Fruit fly (Drosophila melanogaster): ENCODE measurements around the gene Cubn2.

Gene Cubn2

DNA sequence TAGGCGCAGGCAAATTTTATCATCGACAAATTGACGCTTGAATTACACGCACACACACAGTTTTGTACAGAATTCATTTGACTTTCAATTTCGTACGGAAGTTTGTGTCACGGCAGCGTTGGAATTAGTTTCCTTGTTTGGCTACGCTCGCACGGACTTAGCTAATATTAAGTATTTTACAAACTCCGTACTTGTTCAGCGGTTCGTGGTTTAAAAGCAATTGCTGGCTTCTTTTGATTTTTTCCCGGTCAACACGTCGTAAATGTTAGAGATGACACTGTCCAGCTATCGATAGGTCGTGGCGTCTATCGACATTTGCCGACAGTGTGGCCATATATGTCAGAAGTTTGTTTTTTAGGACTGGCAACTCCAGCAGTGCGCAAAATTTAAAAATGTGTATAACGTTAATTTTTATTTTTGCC is 18.8 kb upstream of the Cubn2 start, which contains the start of gene CycA (continued):
- TF ChIP-seq twi (tag; optimal IDR thresholded peaks at IDR 0.05): peak; percentile 13
- no peak for TF ChIP-seq Oaz (GFP tag; IDR thresholded peaks at IDR 0.05)
- TF ChIP-seq CG12744 (GFP tag; optimal IDR thresholded peaks at IDR 0.05): no peak
- no peak for TF ChIP-seq lmd (GFP tag; IDR thresholded peaks at IDR 0.05)
- TF ChIP-seq rib (GFP tag; IDR thresholded peaks at IDR 0.05): no peak
- TF ChIP-seq en (GFP tag; optimal IDR thresholded peaks at IDR 0.05): no peak
- TF ChIP-seq CG1233 (GFP tag; optimal IDR thresholded peaks at IDR 0.05): no peak
- no peak for TF ChIP-seq Nf-YA (GFP tag; IDR thresholded peaks at IDR 0.05)
- no peak for TF ChIP-seq jigr1 (GFP tag; IDR thresholded peaks at IDR 0.05)
- peak; percentile 83 for TF ChIP-seq Ets97D (GFP tag; optimal IDR thresholded peaks at IDR 0.05)
- peak; percentile 84 for TF ChIP-seq chinmo (GFP tag; IDR thresholded peaks at IDR 0.05; ENCODE audit: partially characterized antibody)
- no peak for TF ChIP-seq Taf1 (GFP tag; IDR thresholded peaks at IDR 0.05)
- TF ChIP-seq CG6689 (GFP tag; IDR thresholded peaks at IDR 0.05): no peak
- no peak for TF ChIP-seq nerfin-1 (tag; optimal IDR thresholded peaks at IDR 0.05)
- no peak for TF ChIP-seq E2f1 (GFP tag; IDR thresholded peaks at IDR 0.05)
- TF ChIP-seq danr (GFP tag; IDR thresholded peaks at IDR 0.05): no peak
- TF ChIP-seq mld (GFP tag; IDR thresholded peaks at IDR 0.05; ENCODE audit: partially characterized antibody): peak; percentile 65
- peak; percentile 49 for TF ChIP-seq CG33213 (GFP tag; optimal IDR thresholded peaks at IDR 0.05)
- peak; percentile 29 for TF ChIP-seq CG4617 (GFP tag; optimal IDR thresholded peaks at IDR 0.05; ENCODE audit: borderline replicate concordance)
- no peak for TF ChIP-seq dan (GFP tag; IDR thresholded peaks at IDR 0.05)
- TF ChIP-seq CG6854 (GFP tag; optimal IDR thresholded peaks at IDR 0.05): no peak
- TF ChIP-seq Antp (GFP tag; optimal IDR thresholded peaks at IDR 0.05): peak; percentile 19
- TF ChIP-seq CG14667 (GFP tag; IDR thresholded peaks at IDR 0.05): no peak
- no peak for TF ChIP-seq CG4404 (GFP tag; IDR thresholded peaks at IDR 0.05)
- TF ChIP-seq fd102C (GFP tag; optimal IDR thresholded peaks at IDR 0.05): no peak
- peak; percentile 91 for TF ChIP-seq CG42726 (GFP tag; IDR thresholded peaks at IDR 0.05; ENCODE audit: partially characterized antibody)
- TF ChIP-seq pho (GFP tag; optimal IDR thresholded peaks at IDR 0.05): no peak
- no peak for TF ChIP-seq Spps (tag; optimal IDR thresholded peaks at IDR 0.05)
- TF ChIP-seq CG34376 (GFP tag; optimal IDR thresholded peaks at IDR 0.05): peak; percentile 43
- peak in 1 of 3 experiments; percentile 9 for TF ChIP-seq lola (GFP tag; optimal IDR thresholded peaks at IDR 0.05)
- TF ChIP-seq disco-r (GFP tag; optimal IDR thresholded peaks at IDR 0.05): no peak
- TF ChIP-seq MESR4 (GFP tag; optimal IDR thresholded peaks at IDR 0.05): peak; percentile 64
- TF ChIP-seq D (optimal IDR thresholded peaks at IDR 0.05): no peak
- TF ChIP-seq D (GFP tag; optimal IDR thresholded peaks at IDR 0.05): no peak
- no peak for TF ChIP-seq CG7928 (GFP tag; optimal IDR thresholded peaks at IDR 0.05)
- TF ChIP-seq gsb (GFP tag; IDR thresholded peaks at IDR 0.05): no peak
- TF ChIP-seq Hr51 (GFP tag; optimal IDR thresholded peaks at IDR 0.05): peak in 1 of 2 experiments; percentile 41
- TF ChIP-seq ab (GFP tag; optimal IDR thresholded peaks at IDR 0.05): no peak
- TF ChIP-seq p53 (GFP tag; optimal IDR thresholded peaks at IDR 0.05): no peak
- TF ChIP-seq B-H2 (GFP tag; optimal IDR thresholded peaks at IDR 0.05): no peak
- TF ChIP-seq CG7271 (tag; optimal IDR thresholded peaks at IDR 0.05): no peak
- no peak for TF ChIP-seq ssp (GFP tag; IDR thresholded peaks at IDR 0.05)
- peak; percentile 2 for TF ChIP-seq CG18262 (tag; optimal IDR thresholded peaks at IDR 0.05)
- TF ChIP-seq CG6765 (GFP tag; optimal IDR thresholded peaks at IDR 0.05): no peak
- TF ChIP-seq CG10543 (GFP tag; optimal IDR thresholded peaks at IDR 0.05): no peak
- no peak for TF ChIP-seq Hr3 (GFP tag; optimal IDR thresholded peaks at IDR 0.05)
- peak; percentile 41 for TF ChIP-seq CG2712 (tag; optimal IDR thresholded peaks at IDR 0.05)
- TF ChIP-seq Bdp1 (GFP tag; optimal IDR thresholded peaks at IDR 0.05): no peak
- peak; percentile 15 for TF ChIP-seq Xbp1 (GFP tag; optimal IDR thresholded peaks at IDR 0.05)
- TF ChIP-seq CG10209 (GFP tag; optimal IDR thresholded peaks at IDR 0.05): no peak
- TF ChIP-seq CG3847 (GFP tag; IDR thresholded peaks at IDR 0.05): peak; percentile 72
- peak; percentile 31 for TF ChIP-seq CG13624 (GFP tag; optimal IDR thresholded peaks at IDR 0.05)
